Fruit fly (Drosophila melanogaster) whole organism, prepupa: ENCODE results near the gene Pgant6.
A peak's percentile ranks its signal among the peaks of the same experiment; 100 is the strongest.

Experiments used
- Blimp-1 ChIP-seq: fragments of 200-800 bp; sonication (Bioruptor generic); optimal IDR thresholded peaks from 3 replicates; lab custom pipeline; 2017; ENCODE audit warnings: missing biosample characterization, missing genetic modification characterization, mild to moderate bottlenecking, moderate library complexity, missing genetic modification reagents
- CG10631 ChIP-seq: fragments of 200-800 bp; sonication (Bioruptor generic); optimal IDR thresholded peaks from 2 replicates; lab custom pipeline; 2016; ENCODE audit warnings: missing biosample characterization, missing genetic modification characterization
- CG10669 ChIP-seq: fragments of 200-800 bp; sonication (Bioruptor generic); optimal IDR thresholded peaks from 3 replicates; lab custom pipeline; 2018; ENCODE audit warnings: missing biosample characterization, mild to moderate bottlenecking, missing genetic modification characterization, moderate library complexity
- CG11762 ChIP-seq: fragments of 200-800 bp; sonication (Bioruptor generic); optimal IDR thresholded peaks from 3 replicates; lab custom pipeline; 2016; ENCODE audit warnings: missing biosample characterization, missing genetic modification characterization; ENCODE audit not compliant: insufficient read depth
- CG11902 ChIP-seq: fragments of 200-800 bp; sonication (Bioruptor generic); optimal IDR thresholded peaks from 3 replicates; lab custom pipeline; 2016; ENCODE audit warnings: missing biosample characterization, missing genetic modification characterization
- CG15336 ChIP-seq: fragments of 200-800 bp; sonication (Bioruptor generic); IDR thresholded peaks from 2 replicates; pipeline ENCODE4 v1.3.6; 2022; ENCODE audit warnings: missing biosample characterization, missing genetic modification characterization
- CG1621 ChIP-seq: fragments of 200-800 bp; sonication (Bioruptor generic); optimal IDR thresholded peaks from 3 replicates; lab custom pipeline; 2018; ENCODE audit warnings: missing biosample characterization, mild to moderate bottlenecking, missing genetic modification characterization
- CG16779 ChIP-seq: fragments of 200-800 bp; sonication (Bioruptor generic); optimal IDR thresholded peaks from 3 replicates; lab custom pipeline; 2017; ENCODE audit warnings: missing biosample characterization, mild to moderate bottlenecking, missing genetic modification characterization
- CG3032 ChIP-seq: fragments of 200-800 bp; optimal IDR thresholded peaks from 2 replicates; lab custom pipeline; 2019; ENCODE audit warnings: missing biosample characterization, mild to moderate bottlenecking, missing genetic modification characterization, moderate library complexity
- CG34406 ChIP-seq: fragments of 200-800 bp; sonication (Bioruptor generic); optimal IDR thresholded peaks from 3 replicates; lab custom pipeline; 2016; ENCODE audit warnings: missing biosample characterization, missing genetic modification characterization
- CG3919 ChIP-seq: fragments of 200-800 bp; sonication (Bioruptor generic); optimal IDR thresholded peaks from 3 replicates; lab custom pipeline; 2016; ENCODE audit warnings: missing biosample characterization, missing genetic modification characterization
- CG4318 ChIP-seq: fragments of 200-800 bp; sonication (Bioruptor generic); optimal IDR thresholded peaks from 3 replicates; lab custom pipeline; 2017; ENCODE audit warnings: missing biosample characterization, mild to moderate bottlenecking, missing genetic modification characterization
- CG6163 ChIP-seq: fragments of 200-800 bp; sonication (Bioruptor generic); IDR thresholded peaks from 3 replicates; pipeline ENCODE4 v1.3.6; 2022; ENCODE audit warnings: missing biosample characterization, missing genetic modification characterization
- CG6276 ChIP-seq: fragments of 200-800 bp; sonication (Bioruptor generic); optimal IDR thresholded peaks from 2 replicates; lab custom pipeline; 2017; ENCODE audit warnings: missing biosample characterization, mild to moderate bottlenecking, missing genetic modification characterization
- CG6792 ChIP-seq: fragments of 200-800 bp; sonication (Bioruptor generic); optimal IDR thresholded peaks from 3 replicates; lab custom pipeline; 2016; ENCODE audit warnings: missing biosample characterization, missing genetic modification characterization
- CG6854 ChIP-seq: fragments of 200-800 bp; sonication (Bioruptor generic); optimal IDR thresholded peaks from 2 replicates; lab custom pipeline; 2017; ENCODE audit warnings: missing biosample characterization, mild to moderate bottlenecking, missing genetic modification characterization
- CG7368 ChIP-seq: fragments of 200-800 bp; sonication (Bioruptor generic); optimal IDR thresholded peaks from 3 replicates; lab custom pipeline; 2016; ENCODE audit warnings: missing biosample characterization, missing genetic modification characterization
- CG8119 ChIP-seq: fragments of 200-800 bp; sonication (Bioruptor generic); IDR thresholded peaks from 3 replicates; pipeline ENCODE4 v1.3.6; 2022; ENCODE audit warnings: missing biosample characterization, missing genetic modification characterization
- CG8319 ChIP-seq: fragments of 200-800 bp; sonication (Bioruptor generic); optimal IDR thresholded peaks from 3 replicates; lab custom pipeline; 2016; ENCODE audit warnings: missing biosample characterization, missing genetic modification characterization
- CG8632 ChIP-seq: fragments of 200-800 bp; sonication (Bioruptor generic); optimal IDR thresholded peaks from 3 replicates; lab custom pipeline; 2016; ENCODE audit warnings: missing biosample characterization, missing genetic modification characterization
- CG9139 ChIP-seq: fragments of 200-800 bp; sonication (Bioruptor generic); optimal IDR thresholded peaks from 3 replicates; lab custom pipeline; 2017; ENCODE audit warnings: missing biosample characterization, mild to moderate bottlenecking, missing genetic modification characterization
- Eip75B ChIP-seq: fragments of 200-800 bp; sonication (Bioruptor generic); optimal IDR thresholded peaks from 3 replicates; lab custom pipeline; 2016; ENCODE audit warnings: missing biosample characterization, missing genetic modification characterization
- Eip78C ChIP-seq: fragments of 200-800 bp; sonication (Bioruptor generic); peaks from one replicate; lab custom pipeline; 2016; ENCODE audit warnings: missing biosample characterization, missing genetic modification characterization
- Eip93F ChIP-seq: fragments of 200-800 bp; sonication (Bioruptor generic); optimal IDR thresholded peaks from 2 replicates; lab custom pipeline; 2016; ENCODE audit warnings: missing biosample characterization, mild to moderate bottlenecking, missing genetic modification characterization
- Ets96B ChIP-seq: fragments of 200-800 bp; optimal IDR thresholded peaks from 2 replicates; lab custom pipeline; 2019; ENCODE audit warnings: missing biosample characterization, mild to moderate bottlenecking, missing genetic modification characterization, moderate library complexity
- Gug ChIP-seq: fragments of 200-800 bp; sonication (Bioruptor generic); IDR thresholded peaks from 2 replicates; pipeline ENCODE4 v1.3.6; 2022; ENCODE audit warnings: missing biosample characterization, missing genetic modification characterization
- Hr38 ChIP-seq: sonication (Bioruptor generic); optimal IDR thresholded peaks from 2 replicates; lab custom pipeline; 2016; ENCODE audit warnings: missing biosample characterization, missing genetic modification characterization
- Hr39 ChIP-seq: fragments of 200-800 bp; sonication (Bioruptor generic); optimal IDR thresholded peaks from 2 replicates; lab custom pipeline; 2016; ENCODE audit warnings: missing biosample characterization, missing genetic modification characterization
- Lpt ChIP-seq: fragments of 200-800 bp; sonication (Bioruptor generic); optimal IDR thresholded peaks from 3 replicates; lab custom pipeline; 2016; ENCODE audit warnings: missing biosample characterization, missing genetic modification characterization
- Met ChIP-seq: fragments of 200-800 bp; sonication (Bioruptor generic); optimal IDR thresholded peaks from 3 replicates; lab custom pipeline; 2016; ENCODE audit warnings: missing biosample characterization, missing genetic modification characterization
- OdsH ChIP-seq: fragments of 200-800 bp; sonication (Bioruptor generic); optimal IDR thresholded peaks from 3 replicates; lab custom pipeline; 2016; ENCODE audit warnings: missing biosample characterization, missing genetic modification characterization
- Smox ChIP-seq: fragments of 200-800 bp; sonication (Bioruptor generic); optimal IDR thresholded peaks from 3 replicates; lab custom pipeline; 2016; ENCODE audit warnings: missing biosample characterization, missing genetic modification characterization
- Sox102F ChIP-seq: fragments of 200-800 bp; sonication (Bioruptor generic); optimal IDR thresholded peaks from 2 replicates; lab custom pipeline; 2016; ENCODE audit warnings: missing biosample characterization, mild to moderate bottlenecking, missing genetic modification characterization
- Sox14 ChIP-seq: fragments of 200-800 bp; sonication (Bioruptor generic); optimal IDR thresholded peaks from 3 replicates; lab custom pipeline; 2016; ENCODE audit warnings: missing biosample characterization, missing genetic modification characterization
- Sox15 ChIP-seq: fragments of 200-800 bp; sonication (Bioruptor generic); optimal IDR thresholded peaks from 3 replicates; lab custom pipeline; 2016; ENCODE audit warnings: missing biosample characterization, missing genetic modification characterization
- achi ChIP-seq: fragments of 200-800 bp; sonication (Bioruptor generic); optimal IDR thresholded peaks from 3 replicates; lab custom pipeline; 2016; ENCODE audit warnings: missing biosample characterization, missing genetic modification characterization
- acj6 ChIP-seq: fragments of 200-800 bp; sonication (Bioruptor generic); optimal IDR thresholded peaks from 3 replicates; lab custom pipeline; 2016; ENCODE audit warnings: missing biosample characterization, missing genetic modification characterization
- cyc ChIP-seq: fragments of 200-800 bp; sonication (Bioruptor generic); optimal IDR thresholded peaks from 3 replicates; lab custom pipeline; 2016; ENCODE audit warnings: missing biosample characterization, missing genetic modification characterization
- dac ChIP-seq: fragments of 200-800 bp; sonication (Bioruptor generic); optimal IDR thresholded peaks from 2 replicates; lab custom pipeline; 2017; ENCODE audit warnings: missing biosample characterization, mild to moderate bottlenecking, missing genetic modification characterization
- dsx ChIP-seq: fragments of 200-800 bp; optimal IDR thresholded peaks from 3 replicates; lab custom pipeline; 2019; ENCODE audit warnings: missing biosample characterization, mild to moderate bottlenecking, missing genetic modification characterization, moderate library complexity; ENCODE audit not compliant: poor library complexity, severe bottlenecking
- eg ChIP-seq: fragments of 200-800 bp; sonication (Bioruptor generic); IDR thresholded peaks from 3 replicates; pipeline ENCODE4 v1.3.6; 2022; ENCODE audit warnings: missing biosample characterization, missing genetic modification characterization
- esn ChIP-seq: fragments of 200-800 bp; sonication (Bioruptor generic); optimal IDR thresholded peaks from 2 replicates; lab custom pipeline; 2016; ENCODE audit warnings: missing biosample characterization, mild to moderate bottlenecking, missing genetic modification characterization, moderate library complexity
- fd59A ChIP-seq: fragments of 200-800 bp; sonication (Bioruptor generic); optimal IDR thresholded peaks from 2 replicates; lab custom pipeline; 2017; ENCODE audit warnings: missing biosample characterization, mild to moderate bottlenecking, missing genetic modification characterization, missing genetic modification reagents
- fd85E ChIP-seq: fragments of 200-800 bp; sonication (Bioruptor generic); optimal IDR thresholded peaks from 3 replicates; lab custom pipeline; 2016; ENCODE audit warnings: missing biosample characterization, missing genetic modification characterization
- fkh ChIP-seq: fragments of 200-800 bp; sonication (Bioruptor generic); optimal IDR thresholded peaks from 3 replicates; lab custom pipeline; 2017; ENCODE audit warnings: missing biosample characterization, mild to moderate bottlenecking, missing genetic modification characterization, moderate library complexity
- lz ChIP-seq: fragments of 200-800 bp; sonication (Bioruptor generic); optimal IDR thresholded peaks from 3 replicates; lab custom pipeline; 2016; ENCODE audit warnings: missing biosample characterization, missing genetic modification characterization
- pdm3 ChIP-seq: fragments of 200-800 bp; sonication (Bioruptor generic); optimal IDR thresholded peaks from 3 replicates; lab custom pipeline; 2016; ENCODE audit warnings: missing biosample characterization, missing genetic modification characterization
- salr ChIP-seq, 2 experiments: fragments of 200-800 bp; sonication (Bioruptor generic); optimal IDR thresholded peaks; 3 replicates each; lab custom pipeline; 2016 to 2018; ENCODE audit warnings: missing biosample characterization in 2 of 2, missing genetic modification characterization in 2 of 2, mild to moderate bottlenecking in 1 of 2
- spab ChIP-seq: fragments of 200-800 bp; sonication (Bioruptor generic); optimal IDR thresholded peaks from 2 replicates; lab custom pipeline; 2017; ENCODE audit warnings: missing biosample characterization, mild to moderate bottlenecking, missing genetic modification characterization, missing genetic modification reagents
- ss ChIP-seq, 2 experiments: fragments of 200-800 bp; sonication (Bioruptor generic); optimal IDR thresholded peaks; 2 replicates in 1 of 2; 3 replicates in 1 of 2; lab custom pipeline; 2017 to 2018; ENCODE audit warnings: mild to moderate bottlenecking in 2 of 2, missing biosample characterization in 2 of 2, missing genetic modification characterization in 2 of 2, moderate library complexity in 1 of 2
- svp ChIP-seq: fragments of 200-800 bp; sonication (Bioruptor generic); peaks from one replicate; lab custom pipeline; 2016; ENCODE audit warnings: missing biosample characterization, missing genetic modification characterization
- vri ChIP-seq: fragments of 200-800 bp; sonication (Bioruptor generic); optimal IDR thresholded peaks from 3 replicates; lab custom pipeline; 2016; ENCODE audit warnings: missing biosample characterization, mild to moderate bottlenecking, missing genetic modification characterization

Pgant6 gene

dm6 chr3L:2831729-2832128 lies 49.7 kb downstream of the Pgant6 start:
- peak; percentile 52 for TF ChIP-seq CG34406 (GFP tag; lab: Kevin White, UChicago)
- TF ChIP-seq eg (GFP tag; lab: Robert Waterston, UW), result peak; percentile 39; the same call in 1 of the 3 replicates
- peak; percentile 7 for TF ChIP-seq CG6276 (GFP tag; lab: Kevin White, UChicago)
- peak; percentile 38 for TF ChIP-seq Met (GFP tag; lab: Kevin White, UChicago)
- peak; percentile 94 for TF ChIP-seq spab (GFP tag; lab: Kevin White, UChicago)
- TF ChIP-seq Sox14 (GFP tag; lab: Kevin White, UChicago), result peak; percentile 3
- TF ChIP-seq Gug (GFP tag; lab: Robert Waterston, UW), result no peak
- peak; percentile 22 for TF ChIP-seq Eip93F (GFP tag; lab: Kevin White, UChicago)
- TF ChIP-seq cyc (GFP tag; lab: Kevin White, UChicago), result no peak
- TF ChIP-seq Blimp-1 (GFP tag; lab: Kevin White, UChicago), result peak; percentile 56
- no peak for TF ChIP-seq CG6792 (GFP tag; lab: Kevin White, UChicago)
- peak; percentile 81 for TF ChIP-seq CG3032 (tag; lab: Kevin White, UChicago)
- TF ChIP-seq Sox15, result no peak
- peak; percentile 76 for TF ChIP-seq CG1621
- no peak for TF ChIP-seq Hr38
- peak; percentile 3 for TF ChIP-seq pdm3 (GFP tag; lab: Kevin White, UChicago)
- TF ChIP-seq fd59A (GFP tag; lab: Kevin White, UChicago), result peak; percentile 36
- no peak for TF ChIP-seq CG11762
- TF ChIP-seq lz (GFP tag; lab: Kevin White, UChicago), result no peak
- peak; percentile 14 for TF ChIP-seq CG7368 (GFP tag; lab: Kevin White, UChicago)
- TF ChIP-seq fd85E (GFP tag; lab: Kevin White, UChicago), result peak; percentile 50
- no peak for TF ChIP-seq CG8319 (GFP tag; lab: Kevin White, UChicago)
- TF ChIP-seq CG11902 (GFP tag; lab: Kevin White, UChicago), result no peak
- TF ChIP-seq Eip75B (GFP tag; lab: Kevin White, UChicago), result peak; percentile 41
- peak; percentile 86 for TF ChIP-seq CG6854 (GFP tag; lab: Kevin White, UChicago)
- peak; percentile 82; the same call in 2 of the 3 replicates for TF ChIP-seq CG6163 (GFP tag; lab: Robert Waterston, UW)
- no peak for TF ChIP-seq CG3919 (GFP tag; lab: Kevin White, UChicago)
- TF ChIP-seq CG16779 (tag; lab: Kevin White, UChicago), result peak; percentile 82
- peak; percentile 20 for TF ChIP-seq acj6
- peak; percentile 82 for TF ChIP-seq Ets96B
- TF ChIP-seq dsx (GFP tag; lab: Kevin White, UChicago), result peak; percentile 90
- TF ChIP-seq CG8119, result 0 out of 3 replicates have a peak, but pooled peaks have one; percentile 44
- TF ChIP-seq CG10669 (GFP tag; lab: Kevin White, UChicago), result peak; percentile 80
- peak; percentile 99 for TF ChIP-seq ss (GFP tag; optimal IDR thresholded peaks at IDR 0.05; lab: Kevin White, UChicago)
- peak; percentile 87 for TF ChIP-seq Eip78C (GFP tag; lab: Kevin White, UChicago)
- no peak for TF ChIP-seq svp (GFP tag; lab: Kevin White, UChicago)
- TF ChIP-seq esn (GFP tag; lab: Kevin White, UChicago), result no peak
- no peak for TF ChIP-seq dac (GFP tag; lab: Kevin White, UChicago)
- no peak for TF ChIP-seq OdsH
- no peak for TF ChIP-seq Lpt (GFP tag; lab: Kevin White, UChicago)
- peak; percentile 97 for TF ChIP-seq CG9139 (GFP tag; lab: Kevin White, UChicago)
- peak; percentile 4 for TF ChIP-seq CG8632 (GFP tag; lab: Kevin White, UChicago)
- peak in 1 of 2 experiments; percentile 32 for TF ChIP-seq salr (GFP tag; optimal IDR thresholded peaks at IDR 0.05; lab: Kevin White, UChicago)
- no peak for TF ChIP-seq Hr39
- peak; percentile 5 for TF ChIP-seq achi (GFP tag; lab: Kevin White, UChicago)
- TF ChIP-seq Sox102F, result peak; percentile 69
- no peak for TF ChIP-seq CG15336
- no peak for TF ChIP-seq Smox (GFP tag; lab: Kevin White, UChicago)
- no peak for TF ChIP-seq CG4318
- peak; percentile 55 for TF ChIP-seq vri (GFP tag; lab: Kevin White, UChicago)
- TF ChIP-seq fkh (GFP tag; lab: Kevin White, UChicago), result no peak
- no peak for TF ChIP-seq CG10631 (GFP tag; lab: Kevin White, UChicago)
